Fruit fly (Drosophila melanogaster): ENCODE data around the gene Eig71Eh.

DNA sequence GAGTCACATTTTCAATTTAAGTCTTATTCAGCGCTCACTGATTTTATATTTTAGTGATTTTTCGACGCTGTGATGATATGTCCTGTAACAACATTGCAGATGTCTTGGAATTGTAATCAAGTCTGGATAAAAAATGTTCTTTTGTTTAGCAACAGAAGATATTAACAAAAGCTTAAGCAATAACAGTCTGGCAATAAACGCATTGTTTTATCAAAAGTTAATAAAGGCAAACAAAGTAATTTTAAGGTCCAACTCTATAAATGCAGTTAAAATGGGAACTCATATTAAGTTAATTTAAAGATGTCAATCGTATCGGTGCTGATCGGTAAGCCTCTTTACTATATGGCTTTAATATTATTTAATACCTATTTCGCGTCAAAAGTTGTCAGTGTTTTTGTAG is 2.3 kb upstream of the Eig71Eh start, which contains the start of gene CG43082:
- TF ChIP-seq kay (GFP tag; ENCODE audit: borderline replicate concordance) (no peak), cic (GFP tag; optimal IDR thresholded peaks at IDR 0.05) (no peak), Mnt (GFP tag; optimal IDR thresholded peaks at IDR 0.05) (no peak), CG33017 (tag; optimal IDR thresholded peaks at IDR 0.05) (no peak), tj (GFP tag; optimal IDR thresholded peaks at IDR 0.05) (no peak), CG7045 (GFP tag; optimal IDR thresholded peaks at IDR 0.05) (no peak), Clk (GFP tag; optimal IDR thresholded peaks at IDR 0.05) (no peak), cnc (optimal IDR thresholded peaks at IDR 0.05) (no peak), CG11617 (GFP tag; optimal IDR thresholded peaks at IDR 0.05) (no peak), CG1620 (GFP tag; optimal IDR thresholded peaks at IDR 0.05) (no peak), Crg-1 (GFP tag; optimal IDR thresholded peaks at IDR 0.05) (no peak), CG7101 (tag; optimal IDR thresholded peaks at IDR 0.05) (no peak), CG14711 (tag; optimal IDR thresholded peaks at IDR 0.05) (no peak), Hr96 (GFP tag; optimal IDR thresholded peaks at IDR 0.05) (no peak)
